Fruit fly (Drosophila melanogaster) whole organism, embryonic: ENCODE measurements around the gene CG14341.
A peak's percentile ranks its signal among the peaks of the same experiment; 100 is the strongest.

Experiments
- ATbp ChIP-seq: fragments of 200-800 bp; sonication (Bioruptor generic); optimal IDR thresholded peaks from 2 replicates; lab custom pipeline; 2017; ENCODE audit warnings: missing biosample characterization, mild to moderate bottlenecking, missing genetic modification characterization, missing genetic modification reagents
- Abd-B ChIP-seq: fragments of 200-800 bp; sonication (Bioruptor generic); optimal IDR thresholded peaks from 2 replicates; lab custom pipeline; 2018; ENCODE audit warnings: missing biosample characterization, mild to moderate bottlenecking, missing genetic modification characterization, moderate library complexity
- Asciz ChIP-seq: fragments of 200-800 bp; sonication (Bioruptor generic); optimal IDR thresholded peaks from 2 replicates; lab custom pipeline; 2017; ENCODE audit warnings: missing biosample characterization, mild to moderate bottlenecking, missing genetic modification characterization, missing genetic modification reagents
- B-H2 ChIP-seq: fragments of 200-800 bp; sonication (Bioruptor generic); optimal IDR thresholded peaks from 2 replicates; lab custom pipeline; 2018; ENCODE audit warnings: missing biosample characterization, mild to moderate bottlenecking, missing genetic modification characterization
- C15 ChIP-seq: fragments of 200-800 bp; sonication (Bioruptor generic); IDR thresholded peaks from 3 replicates; pipeline ENCODE4 v1.3.6; 2022; ENCODE audit warnings: missing biosample characterization, missing genetic modification characterization
- CG10209 ChIP-seq: fragments of 200-800 bp; sonication (Bioruptor generic); optimal IDR thresholded peaks from 3 replicates; lab custom pipeline; 2017; ENCODE audit warnings: missing biosample characterization, mild to moderate bottlenecking, missing genetic modification characterization, missing genetic modification reagents
- CG11560 ChIP-seq: fragments of 200-800 bp; sonication (Bioruptor generic); IDR thresholded peaks from 3 replicates; pipeline ENCODE4 v1.3.6; 2022; ENCODE audit warnings: missing biosample characterization, missing genetic modification characterization
- CG11723 ChIP-seq: fragments of 200-800 bp; sonication (Bioruptor generic); optimal IDR thresholded peaks from 2 replicates; lab custom pipeline; 2017; ENCODE audit warnings: missing biosample characterization, mild to moderate bottlenecking, missing genetic modification characterization
- CG12659 ChIP-seq: fragments of 200-800 bp; sonication (Bioruptor generic); optimal IDR thresholded peaks from 3 replicates; lab custom pipeline; 2017; ENCODE audit warnings: mild to moderate bottlenecking, missing biosample characterization, missing genetic modification reagents, missing genetic modification characterization
- CG12769 ChIP-seq: fragments of 200-800 bp; sonication (Bioruptor generic); optimal IDR thresholded peaks from 2 replicates; lab custom pipeline; 2019; ENCODE audit warnings: missing biosample characterization, mild to moderate bottlenecking, missing genetic modification characterization, moderate library complexity
- CG12942 ChIP-seq: fragments of 200-800 bp; sonication (Bioruptor generic); optimal IDR thresholded peaks from 3 replicates; lab custom pipeline; 2016; ENCODE audit warnings: missing biosample characterization, missing genetic modification characterization
- CG14014 ChIP-seq: fragments of 200-800 bp; sonication (Bioruptor generic); IDR thresholded peaks from 2 replicates; pipeline ENCODE4 v1.3.6; 2022; ENCODE audit warnings: missing biosample characterization, missing genetic modification characterization
- CG15269 ChIP-seq: fragments of 200-800 bp; sonication (Bioruptor generic); optimal IDR thresholded peaks from 2 replicates; lab custom pipeline; 2018; ENCODE audit warnings: missing biosample characterization, mild to moderate bottlenecking, missing genetic modification characterization, moderate library complexity
- CG1529 ChIP-seq: fragments of 200-800 bp; sonication (Bioruptor generic); optimal IDR thresholded peaks from 3 replicates; lab custom pipeline; 2018; ENCODE audit warnings: missing biosample characterization, missing genetic modification characterization
- CG15514 ChIP-seq: fragments of 200-800 bp; sonication (Bioruptor generic); optimal IDR thresholded peaks from 3 replicates; lab custom pipeline; 2017; ENCODE audit warnings: missing biosample characterization, missing genetic modification characterization, mild to moderate bottlenecking, moderate library complexity, missing genetic modification reagents
- CG16779 ChIP-seq: fragments of 200-800 bp; sonication (Bioruptor generic); IDR thresholded peaks from 2 replicates; pipeline ENCODE4 v1.3.6; 2022; ENCODE audit warnings: missing biosample characterization, missing genetic modification characterization
- CG18619 ChIP-seq: fragments of 200-800 bp; sonication (Bioruptor generic); optimal IDR thresholded peaks from 3 replicates; lab custom pipeline; 2017; ENCODE audit warnings: missing biosample characterization, mild to moderate bottlenecking, missing genetic modification characterization
- CG2202 ChIP-seq: fragments of 200-800 bp; sonication (Bioruptor generic); optimal IDR thresholded peaks from 2 replicates; lab custom pipeline; 2018; ENCODE audit warnings: missing biosample characterization, mild to moderate bottlenecking, missing genetic modification characterization
- CG3163 ChIP-seq: fragments of 200-800 bp; sonication (Bioruptor generic); optimal IDR thresholded peaks from 3 replicates; lab custom pipeline; 2016; ENCODE audit warnings: missing biosample characterization, missing genetic modification characterization
- CG4360 ChIP-seq: fragments of 200-800 bp; sonication (Bioruptor generic); IDR thresholded peaks from 2 replicates; pipeline ENCODE4 v1.3.6; 2022; ENCODE audit warnings: missing biosample characterization, missing genetic modification characterization
- CG7786 ChIP-seq: fragments of 200-800 bp; sonication (Bioruptor generic); optimal IDR thresholded peaks from 2 replicates; lab custom pipeline; 2016; ENCODE audit warnings: missing biosample characterization, missing genetic modification characterization
- CG9817 ChIP-seq: fragments of 200-800 bp; sonication (Bioruptor generic); optimal IDR thresholded peaks from 2 replicates; lab custom pipeline; 2018; ENCODE audit warnings: missing biosample characterization, mild to moderate bottlenecking, missing genetic modification characterization, moderate library complexity
- Dfd ChIP-seq, 2 experiments: fragments of >200 bp; optimal IDR thresholded peaks; 2 replicates each; lab custom pipeline; 2017; ENCODE audit warnings: missing biosample characterization in 2 of 2, missing genetic modification characterization in 2 of 2
- Drgx ChIP-seq: fragments of 200-800 bp; sonication (Bioruptor generic); IDR thresholded peaks from 2 replicates; pipeline ENCODE4 v1.3.6; 2022; ENCODE audit warnings: missing biosample characterization, missing genetic modification characterization
- E2f2 ChIP-seq: fragments of 200-800 bp; sonication (Bioruptor generic); IDR thresholded peaks from 2 replicates; pipeline ENCODE4 v1.3.6; 2022; ENCODE audit warnings: missing biosample characterization, missing genetic modification characterization
- Eip74EF ChIP-seq, 2 experiments: fragments of 200-800 bp in 1 of 2; fragments of >200 bp in 1 of 2; sonication (Bioruptor generic) in 1 of 2; optimal IDR thresholded peaks; 2 replicates each; lab custom pipeline; 2017 to 2019; ENCODE audit warnings: missing biosample characterization in 2 of 2, missing genetic modification characterization in 2 of 2, mild to moderate bottlenecking in 1 of 2, moderate library complexity in 1 of 2
- HmgZ ChIP-seq: fragments of 200-800 bp; sonication (Bioruptor generic); optimal IDR thresholded peaks from 2 replicates; lab custom pipeline; 2018; ENCODE audit warnings: missing biosample characterization, mild to moderate bottlenecking, missing genetic modification characterization
- Hmx ChIP-seq: fragments of 200-800 bp; sonication (Bioruptor generic); optimal IDR thresholded peaks from 2 replicates; lab custom pipeline; 2016; ENCODE audit warnings: missing biosample characterization, missing genetic modification characterization
- Pdp1 ChIP-seq, 2 experiments: fragments of 200-800 bp; sonication (Bioruptor generic); optimal IDR thresholded peaks; 3 replicates each; lab custom pipeline; 2016; ENCODE audit warnings: missing biosample characterization in 2 of 2, missing genetic modification characterization in 2 of 2, mild to moderate bottlenecking in 1 of 2, moderate library complexity in 1 of 2
- Ravus ChIP-seq: fragments of 200-800 bp; sonication (Bioruptor generic); IDR thresholded peaks from 2 replicates; pipeline ENCODE4 v1.3.6; 2022; ENCODE audit warnings: missing biosample characterization, missing genetic modification characterization
- Rx ChIP-seq: fragments of 200-800 bp; sonication (Bioruptor generic); IDR thresholded peaks from 2 replicates; pipeline ENCODE4 v1.3.6; 2022; ENCODE audit warnings: missing biosample characterization, missing genetic modification characterization
- Sry-δ ChIP-seq: fragments of 200-800 bp; sonication (Bioruptor generic); optimal IDR thresholded peaks from 2 replicates; lab custom pipeline; 2016; ENCODE audit warnings: missing biosample characterization, missing genetic modification characterization
- abd-A ChIP-seq: fragments of 200-800 bp; sonication (Bioruptor generic); optimal IDR thresholded peaks from 3 replicates; lab custom pipeline; 2019; ENCODE audit warnings: missing biosample characterization, mild to moderate bottlenecking, missing genetic modification characterization, moderate library complexity
- aop ChIP-seq: fragments of 200-800 bp; sonication (Bioruptor generic); IDR thresholded peaks from 2 replicates; pipeline ENCODE4 v1.3.6; 2022; ENCODE audit warnings: missing biosample characterization, missing genetic modification characterization
- croc ChIP-seq: fragments of 200-800 bp; sonication (Bioruptor generic); conservative IDR thresholded peaks from 3 replicates; pipeline ENCODE4 v1.3.6; 2022; ENCODE audit warnings: missing biosample characterization, missing genetic modification characterization
- crp ChIP-seq, 2 experiments: fragments of 200-800 bp; sonication (Bioruptor generic); optimal IDR thresholded peaks; 2 replicates in 1 of 2; 3 replicates in 1 of 2; lab custom pipeline; 2017; ENCODE audit warnings: missing biosample characterization in 2 of 2, missing genetic modification characterization in 2 of 2, mild to moderate bottlenecking in 1 of 2, moderate library complexity in 1 of 2
- eve ChIP-seq, 2 experiments: fragments of >200 bp; optimal IDR thresholded peaks; 2 replicates each; lab custom pipeline; 2017; ENCODE audit warnings: missing biosample characterization in 2 of 2, missing genetic modification characterization in 2 of 2
- ewg ChIP-seq: fragments of 200-800 bp; sonication (Bioruptor generic); optimal IDR thresholded peaks from 3 replicates; lab custom pipeline; 2017; ENCODE audit warnings: mild to moderate bottlenecking, missing biosample characterization, missing genetic modification reagents, missing genetic modification characterization
- gem ChIP-seq: fragments of 200-800 bp; sonication (Bioruptor generic); optimal IDR thresholded peaks from 2 replicates; lab custom pipeline; 2019; ENCODE audit warnings: missing biosample characterization, mild to moderate bottlenecking, missing genetic modification characterization, moderate library complexity
- hbn ChIP-seq: fragments of 200-800 bp; sonication (Bioruptor generic); IDR thresholded peaks from 2 replicates; pipeline ENCODE4 v1.3.6; 2022; ENCODE audit warnings: missing biosample characterization, missing genetic modification characterization; ENCODE audit not compliant: partially characterized antibody
- lbe ChIP-seq: fragments of 200-800 bp; sonication (Bioruptor generic); optimal IDR thresholded peaks from 2 replicates; lab custom pipeline; 2016; ENCODE audit warnings: missing biosample characterization, mild to moderate bottlenecking, missing genetic modification characterization
- oc ChIP-seq: fragments of 200-800 bp; sonication (Bioruptor generic); optimal IDR thresholded peaks from 2 replicates; lab custom pipeline; 2018; ENCODE audit warnings: missing biosample characterization, mild to moderate bottlenecking, missing genetic modification characterization, moderate library complexity
- odd ChIP-seq: fragments of 200-800 bp; sonication (Bioruptor generic); optimal IDR thresholded peaks from 2 replicates; lab custom pipeline; 2017; ENCODE audit warnings: missing biosample characterization, mild to moderate bottlenecking, missing genetic modification characterization
- prd ChIP-seq, 3 experiments: fragments of >200 bp in 2 of 3; fragments of 200-800 bp in 1 of 3; sonication (Bioruptor generic) in 1 of 3; optimal IDR thresholded peaks in 2 of 3; IDR thresholded peaks in 1 of 3; 2 replicates in 2 of 3; 3 replicates in 1 of 3; pipeline versions ENCODE4 v1.3.6 to Lab custom; 2017 to 2022; ENCODE audit warnings: missing biosample characterization in 1 of 3, missing genetic modification characterization in 1 of 3
- pros ChIP-seq: fragments of 200-800 bp; sonication (Bioruptor generic); optimal IDR thresholded peaks from 3 replicates; lab custom pipeline; 2019; ENCODE audit warnings: missing biosample characterization, mild to moderate bottlenecking, missing genetic modification characterization, moderate library complexity
- tin ChIP-seq: fragments of 200-800 bp; sonication (Bioruptor generic); optimal IDR thresholded peaks from 3 replicates; lab custom pipeline; 2016; ENCODE audit warnings: missing biosample characterization, missing genetic modification characterization
- vfl ChIP-seq: fragments of 200-800 bp; sonication (Bioruptor generic); optimal IDR thresholded peaks from 2 replicates; lab custom pipeline; 2016; ENCODE audit warnings: missing biosample characterization, missing genetic modification characterization
- vvl ChIP-seq: fragments of 200-800 bp; sonication (Bioruptor generic); IDR thresholded peaks from 2 replicates; pipeline ENCODE4 v1.3.6; 2022; ENCODE audit warnings: missing biosample characterization, missing genetic modification characterization
- zen2 ChIP-seq: fragments of 200-800 bp; sonication (Bioruptor generic); IDR thresholded peaks from 3 replicates; pipeline ENCODE4 v1.3.6; 2022; ENCODE audit warnings: missing biosample characterization, missing genetic modification characterization; ENCODE audit not compliant: partially characterized antibody

The CG14341 gene

DNA sequence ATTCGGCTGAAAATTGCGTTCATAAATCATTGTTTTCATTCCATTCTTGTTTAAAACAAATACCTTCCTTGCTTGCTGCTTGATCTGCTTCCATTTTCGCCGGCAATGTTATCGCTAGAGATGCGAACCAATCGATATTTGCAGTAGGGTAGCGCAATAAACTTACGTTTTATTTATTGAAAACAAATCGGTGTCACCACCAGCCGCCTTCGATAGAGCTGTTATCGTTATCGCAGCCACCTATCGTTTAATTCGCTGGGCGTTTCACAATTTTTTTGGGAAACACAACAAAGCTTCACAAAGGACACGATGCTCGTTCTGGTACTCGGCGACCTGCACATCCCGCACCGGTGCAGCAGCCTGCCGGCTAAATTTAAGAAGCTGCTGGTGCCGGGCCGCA is 15.8 kb upstream of the CG14341 start, which contains the start of the genes Tfb4 and Vps29 (continued):
- no peak for TF ChIP-seq CG1529 (GFP tag; lab: Kevin White, UChicago)
- no peak for TF ChIP-seq ATbp (GFP tag; lab: Kevin White, UChicago)
- TF ChIP-seq Dfd (GFP tag; optimal IDR thresholded peaks at IDR 0.05; lab: Kevin White, UChicago): no peak
- TF ChIP-seq Ravus (GFP tag; lab: Robert Waterston, UW): no peak
- TF ChIP-seq Asciz (GFP tag; lab: Kevin White, UChicago): no peak
- no peak for TF ChIP-seq oc (tag; lab: Kevin White, UChicago)
- no peak for TF ChIP-seq abd-A (tag; lab: Kevin White, UChicago)
- peak; percentile 56 for TF ChIP-seq CG7786
- peak; percentile 56 for TF ChIP-seq HmgZ (tag; lab: Kevin White, UChicago)
- TF ChIP-seq CG2202: no peak
- peak in 1 of 2 experiments; percentile 61 for TF ChIP-seq crp (GFP tag; optimal IDR thresholded peaks at IDR 0.05; lab: Kevin White, UChicago)
- peak; percentile 44 for TF ChIP-seq CG12659
- no peak for TF ChIP-seq odd (GFP tag; lab: Kevin White, UChicago)
- no peak for TF ChIP-seq lbe (GFP tag; lab: Kevin White, UChicago)
- peak; percentile 76 for TF ChIP-seq E2f2 (GFP tag; lab: Robert Waterston, UW)
- peak; percentile 56 for TF ChIP-seq B-H2 (GFP tag; lab: Kevin White, UChicago)
- TF ChIP-seq zen2 (GFP tag; lab: Robert Waterston, UW): peak; percentile 98
- TF ChIP-seq Sry-δ (GFP tag; lab: Kevin White, UChicago): peak; percentile 94
- peak; percentile 58 for TF ChIP-seq CG15514 (GFP tag; lab: Kevin White, UChicago)
- TF ChIP-seq Hmx (GFP tag; lab: Kevin White, UChicago): no peak
- no peak for TF ChIP-seq eve (GFP tag; optimal IDR thresholded peaks at IDR 0.05; lab: Kevin White, UChicago)
- TF ChIP-seq Pdp1 (GFP tag; optimal IDR thresholded peaks at IDR 0.05; lab: Kevin White, UChicago): peak; percentile 53 to 58
- TF ChIP-seq CG12942 (GFP tag; lab: Kevin White, UChicago): peak; percentile 12
- TF ChIP-seq CG14014 (GFP tag; lab: Robert Waterston, UW): peak; percentile 23; the same call in 1 of the 2 replicates
- no peak for TF ChIP-seq Rx (GFP tag; lab: Robert Waterston, UW)
- TF ChIP-seq Eip74EF (GFP tag; optimal IDR thresholded peaks at IDR 0.05; lab: Kevin White, UChicago): no peak
- TF ChIP-seq croc: no peak
- peak; percentile 67 for TF ChIP-seq tin (GFP tag; lab: Kevin White, UChicago)
- TF ChIP-seq C15 (GFP tag; lab: Robert Waterston, UW): no peak
- TF ChIP-seq CG9817 (tag; lab: Kevin White, UChicago): no peak
- no peak for TF ChIP-seq CG11560 (tag; lab: Robert Waterston, UW)
- TF ChIP-seq vvl: peak; percentile 58; the same call in 1 of the 2 replicates
- no peak for TF ChIP-seq prd (optimal IDR thresholded peaks at IDR 0.05; lab: Kevin White, UChicago)
- peak; percentile 31; the same call in 1 of the 3 replicates for TF ChIP-seq prd (GFP tag; IDR thresholded peaks at IDR 0.05; lab: Robert Waterston, UW)
- no peak for TF ChIP-seq gem (tag; lab: Kevin White, UChicago)
- TF ChIP-seq CG3163 (GFP tag; lab: Kevin White, UChicago): peak; percentile 11
- TF ChIP-seq aop (GFP tag; lab: Robert Waterston, UW): no peak
- 0 out of 2 replicates have a peak, but pooled peaks have one; percentile 38 for TF ChIP-seq CG16779 (GFP tag; lab: Robert Waterston, UW)
- TF ChIP-seq ewg (GFP tag; lab: Kevin White, UChicago): no peak
- TF ChIP-seq Drgx (GFP tag; lab: Robert Waterston, UW): 0 out of 2 replicates have a peak, but pooled peaks have one; percentile 34
- no peak for TF ChIP-seq CG12769 (tag; lab: Kevin White, UChicago)
- TF ChIP-seq Abd-B (GFP tag; lab: Kevin White, UChicago): no peak
- no peak for TF ChIP-seq CG10209
- no peak for TF ChIP-seq pros (GFP tag; lab: Kevin White, UChicago)
- TF ChIP-seq CG4360 (GFP tag; lab: Robert Waterston, UW): no peak
- TF ChIP-seq CG18619 (GFP tag; lab: Kevin White, UChicago): no peak
- peak; percentile 52 for TF ChIP-seq vfl (GFP tag; lab: Kevin White, UChicago)
- TF ChIP-seq hbn (GFP tag; lab: Robert Waterston, UW): peak; percentile 89
- no peak for TF ChIP-seq CG15269 (tag; lab: Kevin White, UChicago)
- TF ChIP-seq CG11723: no peak
